Worm (Caenorhabditis elegans): ENCODE results near the gene Y97E10C.1.

Gene Y97E10C.1

ce11 chrV:7778999-7779398 lies 50.3 kb downstream of the Y97E10C.1 start:
- no peak for TF ChIP-seq sea-1 (GFP tag; conservative IDR thresholded peaks at IDR 0.05)
- TF ChIP-seq tbx-37 (GFP tag; conservative IDR thresholded peaks at IDR 0.05), result no peak
- no peak for TF ChIP-seq hmg-4 (GFP tag; optimal IDR thresholded peaks at IDR 0.05)
- TF ChIP-seq flt-1 (GFP tag; IDR thresholded peaks at IDR 0.05), result no peak
- no peak for TF ChIP-seq scrt-1 (GFP tag; IDR thresholded peaks at IDR 0.05)
- TF ChIP-seq aly-1 (tag; optimal IDR thresholded peaks at IDR 0.05), result no peak
- no peak for TF ChIP-seq ceh-36 (tag; optimal IDR thresholded peaks at IDR 0.05)
- no peak for TF ChIP-seq ceh-13 (GFP tag; optimal IDR thresholded peaks at IDR 0.05)
- TF ChIP-seq F13C5.2 (tag; optimal IDR thresholded peaks at IDR 0.05), result no peak
- no peak for TF ChIP-seq ets-7 (tag; optimal IDR thresholded peaks at IDR 0.05)
- TF ChIP-seq hmbx-1 (tag; optimal IDR thresholded peaks at IDR 0.05), result no peak
- no peak for TF ChIP-seq ama-1 (optimal IDR thresholded peaks at IDR 0.05)
- TF ChIP-seq pes-1 (GFP tag; IDR thresholded peaks at IDR 0.05), result no peak
